Worm (Caenorhabditis elegans): ENCODE measurements around the gene ddx-35.

ce11 chrIII:1591681-1592080 lies 37.4 kb upstream of the ddx-35 start:
- TF ChIP-seq unc-62 (GFP tag; optimal IDR thresholded peaks at IDR 0.05) (no peak), egl-27 (tag; optimal IDR thresholded peaks at IDR 0.05) (no peak), nhr-12 (tag; optimal IDR thresholded peaks at IDR 0.05) (no peak), ama-1 (optimal IDR thresholded peaks at IDR 0.05) (no peak), crh-2 (tag; optimal IDR thresholded peaks at IDR 0.05) (peak; percentile 39), nhr-11 (tag; optimal IDR thresholded peaks at IDR 0.05) (no peak), nhr-25 (tag; optimal IDR thresholded peaks at IDR 0.05) (no peak), snpc-4 (tag; optimal IDR thresholded peaks at IDR 0.05) (no peak), ZK546.5 (tag; optimal IDR thresholded peaks at IDR 0.05) (no peak)

All from whole organism, L2 larva.